Worm (Caenorhabditis elegans) whole organism, L4/young adult: ENCODE measurements around the gene srb-11.

Source experiments
- W03F9.2 ChIP-seq: fragments of 150-350 bp; optimal IDR thresholded peaks from 2 replicates; lab custom pipeline; 2014; ENCODE audit warnings: missing biosample characterization, missing genetic modification characterization
- him-1 ChIP-seq: sonication (generic microtip); optimal IDR thresholded peaks from 2 replicates; lab custom pipeline; 2016; ENCODE audit warnings: missing genotype, missing genetic modification reagents, missing genetic modification characterization, missing compliant biosample characterization

ce11 chrIII:6479439-6479838, 13.3 kb downstream of the srb-11 start:
- no peak for TF ChIP-seq W03F9.2
- TF ChIP-seq him-1 = no peak
